Worm (Caenorhabditis elegans) whole organism, L4/young adult: ENCODE results near the gene nhr-28.

ENCODE experiments used
- W03F9.2 ChIP-seq: fragments of 150-350 bp; optimal IDR thresholded peaks from 2 replicates; lab custom pipeline; 2014; ENCODE audit warnings: missing biosample characterization, missing genetic modification characterization
- him-1 ChIP-seq: sonication (generic microtip); optimal IDR thresholded peaks from 2 replicates; lab custom pipeline; 2016; ENCODE audit warnings: missing genotype, missing genetic modification reagents, missing genetic modification characterization, missing compliant biosample characterization

DNA sequence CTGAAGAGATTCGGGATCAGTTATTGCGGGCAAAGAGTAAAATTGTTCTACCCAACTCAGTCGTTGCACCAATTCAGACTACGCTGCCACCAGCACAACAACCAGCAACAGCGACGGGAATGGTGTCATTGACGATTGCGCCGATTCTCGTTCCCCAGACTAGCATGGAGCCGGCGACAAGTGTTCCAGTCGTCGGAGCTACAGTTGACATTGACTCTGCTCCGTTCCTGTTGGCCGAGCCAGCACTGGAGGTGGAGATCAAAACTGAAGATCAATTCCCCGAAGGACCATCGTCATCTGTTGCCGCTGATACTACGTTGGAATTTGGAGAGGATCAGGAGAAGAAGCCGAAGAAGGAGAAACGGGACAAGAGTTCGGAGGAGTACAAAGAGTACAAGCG lies 19.4 kb upstream of the nhr-28 start:
- TF ChIP-seq him-1 (tag; lab: Kevin White, UChicago), result no peak
- TF ChIP-seq W03F9.2 (tag; lab: Kevin White, UChicago), result no peak
